Fruit fly (Drosophila melanogaster): Measurements from ENCODE around the gene CG31751.

The CG31751 gene

dm6 chr2L:18707844-18708238, 30.8 kb downstream of the CG31751 start (continued):
- TF ChIP-seq Spps (tag; optimal IDR thresholded peaks at IDR 0.05), result no peak
- TF ChIP-seq kah (GFP tag; optimal IDR thresholded peaks at IDR 0.05), result no peak
- no peak; the same call in 1 of the 2 replicates for TF ChIP-seq Atf6 (GFP tag; IDR thresholded peaks at IDR 0.05)
- TF ChIP-seq HHEX (GFP tag; optimal IDR thresholded peaks at IDR 0.05), result no peak
- TF ChIP-seq CG3407 (GFP tag; optimal IDR thresholded peaks at IDR 0.05), result no peak
- TF ChIP-seq prd (optimal IDR thresholded peaks at IDR 0.05), result no peak
- 0 out of 3 replicates have a peak, but pooled peaks have one; percentile 36 for TF ChIP-seq prd (GFP tag; IDR thresholded peaks at IDR 0.05)
- TF ChIP-seq Bdp1 (GFP tag; optimal IDR thresholded peaks at IDR 0.05), result no peak
- TF ChIP-seq pzg (GFP tag; optimal IDR thresholded peaks at IDR 0.05), result no peak
- no peak for TF ChIP-seq CG18764 (GFP tag; optimal IDR thresholded peaks at IDR 0.05)
- no peak for TF ChIP-seq Nf-YC (tag; optimal IDR thresholded peaks at IDR 0.05)
- TF ChIP-seq Deaf1 (tag; optimal IDR thresholded peaks at IDR 0.05), result no peak
- TF ChIP-seq CG17829 (tag; optimal IDR thresholded peaks at IDR 0.05), result no peak
- peak; percentile 46 for TF ChIP-seq Elba2 (GFP tag; optimal IDR thresholded peaks at IDR 0.05)
- TF ChIP-seq dpn (GFP tag; optimal IDR thresholded peaks at IDR 0.05), result peak; percentile 36 to 46
- TF ChIP-seq tin (GFP tag; optimal IDR thresholded peaks at IDR 0.05), result peak; percentile 38
- TF ChIP-seq CG9215 (GFP tag; IDR thresholded peaks at IDR 0.05), result no peak
- peak; percentile 92 for TF ChIP-seq Med (GFP tag)
- TF ChIP-seq CG11093 (GFP tag; IDR thresholded peaks at IDR 0.05), result no peak
- TF ChIP-seq wek (GFP tag; optimal IDR thresholded peaks at IDR 0.05), result peak; percentile 30

- peak; percentile 91 for TF ChIP-seq pho (GFP tag; optimal IDR thresholded peaks at IDR 0.05)
- peak; percentile 66 for TF ChIP-seq knrl (GFP tag; IDR thresholded peaks at IDR 0.05; ENCODE audit: partially characterized antibody)
- peak; percentile 88 for TF ChIP-seq CG18599 (GFP tag; optimal IDR thresholded peaks at IDR 0.05)
- TF ChIP-seq Asciz (GFP tag; optimal IDR thresholded peaks at IDR 0.05), result peak; percentile 68
- TF ChIP-seq CG32772 (GFP tag; IDR thresholded peaks at IDR 0.05), result peak; percentile 97
- no peak for TF ChIP-seq sc (optimal IDR thresholded peaks at IDR 0.05)
- peak; percentile 67 for TF ChIP-seq sc (GFP tag; optimal IDR thresholded peaks at IDR 0.05)
- peak; percentile 89 for TF ChIP-seq cg (GFP tag; optimal IDR thresholded peaks at IDR 0.05)
- TF ChIP-seq vvl (GFP tag; IDR thresholded peaks at IDR 0.05), result peak; percentile 96
- peak; percentile 51 for TF ChIP-seq TFAM (GFP tag; optimal IDR thresholded peaks at IDR 0.05)
- TF ChIP-seq vfl (GFP tag; optimal IDR thresholded peaks at IDR 0.05), result peak; percentile 76
- peak; percentile 87 to 92 for TF ChIP-seq dpn (GFP tag; optimal IDR thresholded peaks at IDR 0.05)
- peak; percentile 92 for TF ChIP-seq Fer3 (tag; optimal IDR thresholded peaks at IDR 0.05)
- TF ChIP-seq CG2202 (tag; optimal IDR thresholded peaks at IDR 0.05), result peak; percentile 73
- TF ChIP-seq eve (GFP tag; optimal IDR thresholded peaks at IDR 0.05), result no peak
- peak; percentile 89 for TF ChIP-seq CG15696 (tag; optimal IDR thresholded peaks at IDR 0.05)
- peak; percentile 90 for TF ChIP-seq pnt (GFP tag; optimal IDR thresholded peaks at IDR 0.05)
- TF ChIP-seq cwo (GFP tag; optimal IDR thresholded peaks at IDR 0.05), result peak; percentile 17
- peak; percentile 77 for TF ChIP-seq CG2116 (GFP tag; optimal IDR thresholded peaks at IDR 0.05)
- peak; percentile 94 for TF ChIP-seq Chrac-16 (GFP tag; optimal IDR thresholded peaks at IDR 0.05)
- TF ChIP-seq MTF-1 (GFP tag; optimal IDR thresholded peaks at IDR 0.05; ENCODE audit: borderline replicate concordance), result peak; percentile 53
- peak; percentile 48 to 86 for TF ChIP-seq Eip74EF (GFP tag; optimal IDR thresholded peaks at IDR 0.05)
- TF ChIP-seq HLH3B (GFP tag; IDR thresholded peaks at IDR 0.05), result peak; percentile 93
- TF ChIP-seq NK7.1 (GFP tag; optimal IDR thresholded peaks at IDR 0.05), result peak; percentile 36
- TF ChIP-seq ab (GFP tag; optimal IDR thresholded peaks at IDR 0.05), result peak; percentile 6
- TF ChIP-seq CG4282 (GFP tag; optimal IDR thresholded peaks at IDR 0.05), result peak; percentile 14
- no peak; the same call in 1 of the 2 replicates for TF ChIP-seq crol (GFP tag; IDR thresholded peaks at IDR 0.05)
- no peak for TF ChIP-seq ash1 (GFP tag; optimal IDR thresholded peaks at IDR 0.05)
- no peak for TF ChIP-seq Sox100B (GFP tag; optimal IDR thresholded peaks at IDR 0.05)
- peak; percentile 57 for TF ChIP-seq Scr (GFP tag; IDR thresholded peaks at IDR 0.05; ENCODE audit: partially characterized antibody)
- peak; percentile 95 for TF ChIP-seq dysf (GFP tag; IDR thresholded peaks at IDR 0.05)
These were observed 31.3 kb downstream of the CG31751 start, which contains the start of the genes Faf2 and Grip71 for dm6 chr2L:18708239-18708891. Gene Faf2, minus strand, starts transcription at chr2L:18708688. Gene Grip71, plus strand, starts transcription at chr2L:18708846.

Data from whole organism, embryonic.